Worm (Caenorhabditis elegans) whole organism, L1 larva: ENCODE data around the gene Y40A1A.3.

Experiments used
- C34B4.2 ChIP-seq: sonication (generic microtip); optimal IDR thresholded peaks from 2 replicates; lab custom pipeline; 2017; ENCODE audit warnings: mild to moderate bottlenecking, missing genetic modification characterization, missing compliant biosample characterization
- Y116A8C.19 ChIP-seq: sonication (generic microtip); optimal IDR thresholded peaks from 2 replicates; lab custom pipeline; 2016; ENCODE audit warnings: missing compliant biosample characterization, missing genetic modification characterization, borderline replicate concordance
- aha-1 ChIP-seq: fragments of 150-350 bp; optimal IDR thresholded peaks from 2 replicates; lab custom pipeline; 2014; ENCODE audit warnings: missing biosample characterization, missing genetic modification characterization
- alr-1 ChIP-seq: fragments of 200-800 bp; sonication (Bioruptor generic); optimal IDR thresholded peaks from 2 replicates; lab custom pipeline; 2018; ENCODE audit warnings: borderline replicate concordance, mild to moderate bottlenecking, missing genetic modification characterization, missing compliant biosample characterization
- aly-2 ChIP-seq: fragments of 150-350 bp; optimal IDR thresholded peaks from 2 replicates; lab custom pipeline; 2014; ENCODE audit warnings: missing biosample characterization, missing genetic modification characterization
- blmp-1 ChIP-seq: fragments of 150-350 bp; optimal IDR thresholded peaks from 2 replicates; lab custom pipeline; 2014; ENCODE audit warnings: missing biosample characterization, missing genetic modification characterization
- ceh-63 ChIP-seq: fragments of 200-800 bp; sonication (Bioruptor generic); optimal IDR thresholded peaks from 2 replicates; lab custom pipeline; 2018; ENCODE audit warnings: mild to moderate bottlenecking, missing genetic modification characterization, missing compliant biosample characterization
- ceh-8 ChIP-seq: fragments of 200-800 bp; sonication (Bioruptor generic); optimal IDR thresholded peaks from 2 replicates; lab custom pipeline; 2018; ENCODE audit warnings: mild to moderate bottlenecking, missing genetic modification characterization, moderate library complexity, missing compliant biosample characterization
- efl-1 ChIP-seq, 4 experiments: fragments of 150-350 bp; optimal IDR thresholded peaks in 3 of 4; peaks in 1 of 4; 1 replicate in 1 of 4; 2 replicates in 3 of 4; lab custom pipeline; 2014; ENCODE audit warnings: missing biosample characterization in 2 of 4, missing genetic modification characterization in 2 of 4, missing genetic modification reagents in 2 of 4
- egl-13 ChIP-seq: sonication (generic microtip); optimal IDR thresholded peaks from 2 replicates; lab custom pipeline; 2016; ENCODE audit warnings: missing genotype, missing genetic modification reagents, missing genetic modification characterization, missing compliant biosample characterization
- elt-3 ChIP-seq, 6 experiments: fragments of 150-350 bp in 1 of 6; sonication (generic microtip); optimal IDR thresholded peaks; 2 replicates each; lab custom pipeline; 2017 to 2018; ENCODE audit warnings: missing biosample characterization in 6 of 6, missing genetic modification characterization in 6 of 6, inconsistent platforms in 1 of 6
- ets-5 ChIP-seq: fragments of 200-800 bp; sonication (Bioruptor generic); IDR thresholded peaks from 2 replicates; pipeline ENCODE4 v1.3.6; 2022; ENCODE audit warnings: missing genetic modification characterization, missing compliant biosample characterization
- fkh-4 ChIP-seq: sonication (generic microtip); optimal IDR thresholded peaks from 2 replicates; lab custom pipeline; 2016; ENCODE audit warnings: missing compliant biosample characterization, missing genetic modification characterization, borderline replicate concordance
- fkh-8 ChIP-seq: sonication (generic microtip); optimal IDR thresholded peaks from 2 replicates; lab custom pipeline; 2016; ENCODE audit warnings: mild to moderate bottlenecking, missing genetic modification characterization, missing compliant biosample characterization
- fos-1 ChIP-seq: fragments of 150-350 bp; optimal IDR thresholded peaks from 2 replicates; lab custom pipeline; 2014; ENCODE audit warnings: missing biosample characterization, missing genetic modification characterization
- hlh-17 ChIP-seq: fragments of 200-800 bp; sonication (Bioruptor generic); optimal IDR thresholded peaks from 2 replicates; lab custom pipeline; 2018; ENCODE audit warnings: missing genetic modification characterization, mild to moderate bottlenecking, missing compliant biosample characterization, moderate library complexity, borderline replicate concordance
- hpl-2 ChIP-seq: fragments of 150-350 bp; optimal IDR thresholded peaks from 2 replicates; lab custom pipeline; 2014; ENCODE audit warnings: missing biosample characterization, missing genetic modification reagents, missing genetic modification characterization
- irx-1 ChIP-seq: sonication (generic microtip); optimal IDR thresholded peaks from 2 replicates; lab custom pipeline; 2016; ENCODE audit warnings: missing genetic modification characterization, missing compliant biosample characterization
- jun-1 ChIP-seq: fragments of 150-350 bp; optimal IDR thresholded peaks from 2 replicates; lab custom pipeline; 2014; ENCODE audit warnings: missing biosample characterization, missing genetic modification reagents, missing genetic modification characterization
- lin-14 ChIP-seq: fragments of 200-800 bp; sonication (Bioruptor generic); optimal IDR thresholded peaks from 2 replicates; lab custom pipeline; 2018; ENCODE audit warnings: mild to moderate bottlenecking, missing genetic modification characterization, moderate library complexity, missing compliant biosample characterization
- lin-15B ChIP-seq: fragments of 150-350 bp; sonication (generic microtip); optimal IDR thresholded peaks from 3 replicates; lab custom pipeline; 2014; ENCODE audit warnings: missing biosample characterization, missing genetic modification characterization
- lin-35 ChIP-seq, 2 experiments: fragments of 150-350 bp; optimal IDR thresholded peaks; 2 replicates each; lab custom pipeline; 2014; ENCODE audit warnings: missing biosample characterization in 2 of 2, missing genetic modification characterization in 2 of 2, missing genetic modification reagents in 2 of 2
- lir-3 ChIP-seq: sonication (generic microtip); optimal IDR thresholded peaks from 2 replicates; lab custom pipeline; 2016; ENCODE audit warnings: mild to moderate bottlenecking, missing genetic modification characterization, moderate library complexity, missing compliant biosample characterization; ENCODE audit not compliant: poor library complexity
- mdl-1 ChIP-seq, 2 experiments: fragments of 150-350 bp; optimal IDR thresholded peaks; 2 replicates each; lab custom pipeline; 2014 to 2017; ENCODE audit warnings: missing biosample characterization in 2 of 2, missing genetic modification characterization in 2 of 2, inconsistent platforms in 1 of 2
- mef-2 ChIP-seq: fragments of 150-350 bp; optimal IDR thresholded peaks from 2 replicates; lab custom pipeline; 2014; ENCODE audit warnings: missing biosample characterization, missing genetic modification characterization
- mep-1 ChIP-seq: fragments of 150-350 bp; optimal IDR thresholded peaks from 2 replicates; lab custom pipeline; 2014; ENCODE audit warnings: missing biosample characterization, missing genetic modification characterization
- nhr-11 ChIP-seq: fragments of 150-350 bp; optimal IDR thresholded peaks from 2 replicates; lab custom pipeline; 2014; ENCODE audit warnings: missing biosample characterization, missing genetic modification characterization
- nhr-20 ChIP-seq: sonication (generic microtip); optimal IDR thresholded peaks from 2 replicates; lab custom pipeline; 2016; ENCODE audit warnings: mild to moderate bottlenecking, missing genetic modification characterization, missing compliant biosample characterization
- nhr-77 ChIP-seq: fragments of 150-350 bp; optimal IDR thresholded peaks from 2 replicates; lab custom pipeline; 2014; ENCODE audit warnings: missing biosample characterization, missing genetic modification characterization
- nhr-85 ChIP-seq: sonication (generic microtip); peaks from one replicate; lab custom pipeline; 2016; ENCODE audit warnings: missing genetic modification characterization, inconsistent platforms, missing compliant biosample characterization
- nhr-90 ChIP-seq: sonication (generic microtip); optimal IDR thresholded peaks from 2 replicates; lab custom pipeline; 2016; ENCODE audit warnings: mild to moderate bottlenecking, missing genetic modification characterization, missing compliant biosample characterization; ENCODE audit not compliant: poor library complexity
- skn-1 ChIP-seq: fragments of 150-350 bp; optimal IDR thresholded peaks from 2 replicates; lab custom pipeline; 2014; ENCODE audit warnings: missing biosample characterization, missing genetic modification characterization
- sptf-1 ChIP-seq: fragments of 150-350 bp; optimal IDR thresholded peaks from 2 replicates; lab custom pipeline; 2014; ENCODE audit warnings: missing biosample characterization, missing genetic modification characterization
- swsn-7 ChIP-seq: sonication (generic microtip); optimal IDR thresholded peaks from 2 replicates; lab custom pipeline; 2016; ENCODE audit warnings: missing genetic modification characterization, missing compliant biosample characterization
- tlp-1 ChIP-seq: fragments of 150-350 bp; optimal IDR thresholded peaks from 2 replicates; lab custom pipeline; 2014; ENCODE audit warnings: missing biosample characterization, missing genetic modification characterization
- unc-130 ChIP-seq: fragments of 150-350 bp; optimal IDR thresholded peaks from 2 replicates; lab custom pipeline; 2017; ENCODE audit warnings: missing biosample characterization, missing genetic modification characterization, inconsistent platforms
- unc-30 ChIP-seq: sonication (generic microtip); optimal IDR thresholded peaks from 2 replicates; lab custom pipeline; 2017; ENCODE audit warnings: missing biosample characterization, missing genetic modification characterization
- vab-15 ChIP-seq: sonication (generic microtip); optimal IDR thresholded peaks from 2 replicates; lab custom pipeline; 2017; ENCODE audit warnings: missing genotype, mild to moderate bottlenecking, missing genetic modification characterization, missing compliant biosample characterization
- xbp-1 ChIP-seq: sonication (generic microtip); optimal IDR thresholded peaks from 2 replicates; lab custom pipeline; 2016; ENCODE audit warnings: missing genetic modification characterization, missing compliant biosample characterization
- zag-1 ChIP-seq: fragments of 150-350 bp; optimal IDR thresholded peaks from 2 replicates; lab custom pipeline; 2014; ENCODE audit warnings: missing biosample characterization, missing genetic modification characterization
- zip-4 ChIP-seq: fragments of 200-800 bp; sonication (Bioruptor generic); optimal IDR thresholded peaks from 2 replicates; lab custom pipeline; 2018; ENCODE audit warnings: mild to moderate bottlenecking, missing genetic modification characterization, moderate library complexity, missing compliant biosample characterization
- ztf-11 ChIP-seq, 2 experiments: sonication (generic microtip); optimal IDR thresholded peaks; 2 replicates each; lab custom pipeline; 2016 to 2017; ENCODE audit warnings: missing genetic modification characterization in 2 of 2, missing biosample characterization in 1 of 2, missing compliant biosample characterization in 1 of 2

The Y40A1A.3 gene

ce11 chrX:1974699-1975098 lies 23.1 kb downstream of the Y40A1A.3 start, which contains the start of gene F52D2.5:
F52D2.5 (minus strand) TSS chrX:1974799.
- no peak for TF ChIP-seq elt-3 (tag; optimal IDR thresholded peaks at IDR 0.05; lab: Kevin White, UChicago)
- TF ChIP-seq mdl-1 (tag; optimal IDR thresholded peaks at IDR 0.05; lab: Kevin White, UChicago), result no peak
- TF ChIP-seq aly-2 (tag; lab: Kevin White, UChicago), result no peak
- no peak for TF ChIP-seq tlp-1 (tag; lab: Kevin White, UChicago)

- no peak for TF ChIP-seq fkh-4
- no peak for TF ChIP-seq ztf-11 (tag; optimal IDR thresholded peaks at IDR 0.05; lab: Kevin White, UChicago)
- no peak for TF ChIP-seq hpl-2 (GFP tag; lab: Kevin White, UChicago)
- TF ChIP-seq egl-13 (tag; lab: Kevin White, UChicago), result no peak
- no peak for TF ChIP-seq lin-15B (tag; lab: Kevin White, UChicago)
- TF ChIP-seq jun-1 (tag; lab: Kevin White, UChicago), result no peak
- TF ChIP-seq nhr-11, result no peak
- no peak for TF ChIP-seq efl-1 (optimal IDR thresholded peaks at IDR 0.05; lab: Kevin White, UChicago)
- TF ChIP-seq efl-1 (GFP tag; optimal IDR thresholded peaks at IDR 0.05 in 1 of 2; lab: Kevin White, UChicago), result no peak
- no peak for TF ChIP-seq alr-1 (tag; lab: Kevin White, UChicago)
- TF ChIP-seq swsn-7, result no peak
- TF ChIP-seq zag-1 (tag; lab: Kevin White, UChicago), result no peak
Observed at ce11 chrX:1972766-1973165, 25.1 kb downstream of the Y40A1A.3 start.

ce11 chrX:1971647-1972046 lies 26.2 kb downstream of the Y40A1A.3 start:
- no peak for TF ChIP-seq aha-1
- TF ChIP-seq C34B4.2, result no peak
- TF ChIP-seq nhr-85, result no peak
- no peak for TF ChIP-seq alr-1 (tag; lab: Kevin White, UChicago)
- no peak for TF ChIP-seq mdl-1 (tag; optimal IDR thresholded peaks at IDR 0.05; lab: Kevin White, UChicago)
- TF ChIP-seq nhr-77 (tag; lab: Kevin White, UChicago), result no peak
- no peak for TF ChIP-seq hlh-17 (GFP tag; lab: Kevin White, UChicago)
- TF ChIP-seq ztf-11 (tag; optimal IDR thresholded peaks at IDR 0.05; lab: Kevin White, UChicago), result no peak
- no peak for TF ChIP-seq nhr-90 (tag; lab: Kevin White, UChicago)
- TF ChIP-seq mep-1, result no peak
- TF ChIP-seq elt-3 (tag; optimal IDR thresholded peaks at IDR 0.05; lab: Kevin White, UChicago), result no peak
- TF ChIP-seq nhr-20 (tag; lab: Kevin White, UChicago), result no peak
- TF ChIP-seq ets-5 (GFP tag; lab: Robert Waterston, UW), result no peak
- TF ChIP-seq unc-30 (tag; lab: Kevin White, UChicago), result no peak
- no peak for TF ChIP-seq ceh-8 (GFP tag; lab: Kevin White, UChicago)
- TF ChIP-seq blmp-1 (tag; lab: Kevin White, UChicago), result no peak

- TF ChIP-seq nhr-11 (no peak), zag-1 (tag; lab: Kevin White, UChicago) (no peak), hlh-17 (GFP tag; lab: Kevin White, UChicago) (no peak), lin-15B (tag; lab: Kevin White, UChicago) (no peak), mdl-1 (tag; optimal IDR thresholded peaks at IDR 0.05; lab: Kevin White, UChicago) (no peak), Y116A8C.19 (tag; lab: Kevin White, UChicago) (no peak), fos-1 (tag; lab: Kevin White, UChicago) (no peak), lir-3 (tag; lab: Kevin White, UChicago) (no peak), ceh-63 (no peak)
Observed at ce11 chrX:1969575-1969974, 28.3 kb downstream of the Y40A1A.3 start, which contains the start of gene str-79. str-79 (plus strand) TSS chrX:1969875.

- TF ChIP-seq xbp-1 (tag; lab: Kevin White, UChicago) (peak; percentile 66), irx-1 (tag; lab: Kevin White, UChicago) (peak; percentile 39), lin-35 (GFP tag; optimal IDR thresholded peaks at IDR 0.05; lab: Kevin White, UChicago) (peak; percentile 17 to 73), blmp-1 (tag; lab: Kevin White, UChicago) (no peak), unc-130 (tag; lab: Kevin White, UChicago) (peak; percentile 30), fkh-8 (peak; percentile 31), aha-1 (no peak), efl-1 (optimal IDR thresholded peaks at IDR 0.05; lab: Kevin White, UChicago) (peak; percentile 56 to 62), efl-1 (GFP tag; optimal IDR thresholded peaks at IDR 0.05 in 1 of 2; lab: Kevin White, UChicago) (peak; percentile 41 to 96), hpl-2 (GFP tag; lab: Kevin White, UChicago) (no peak), sptf-1 (tag; lab: Kevin White, UChicago) (no peak), nhr-77 (tag; lab: Kevin White, UChicago) (no peak), zip-4 (GFP tag; lab: Kevin White, UChicago) (no peak), vab-15 (tag; lab: Kevin White, UChicago) (no peak), mef-2 (no peak), aly-2 (tag; lab: Kevin White, UChicago) (no peak), ets-5 (GFP tag; lab: Robert Waterston, UW) (no peak), skn-1 (tag; lab: Kevin White, UChicago) (peak; percentile 92), tlp-1 (tag; lab: Kevin White, UChicago) (no peak), lin-15B (tag; lab: Kevin White, UChicago) (no peak), lin-14 (GFP tag; lab: Kevin White, UChicago) (peak; percentile 84)
Observed at ce11 chrX:1964828-1965227, 33.0 kb downstream of the Y40A1A.3 start.
